Fruit fly (Drosophila melanogaster): ENCODE data around the gene Atg18b.

- TF ChIP-seq OdsH (GFP tag; optimal IDR thresholded peaks at IDR 0.05) (no peak), Eip75B (GFP tag; optimal IDR thresholded peaks at IDR 0.05) (no peak), CG8632 (GFP tag; optimal IDR thresholded peaks at IDR 0.05) (no peak), spab (GFP tag; optimal IDR thresholded peaks at IDR 0.05) (no peak), CG6854 (GFP tag; optimal IDR thresholded peaks at IDR 0.05) (no peak), lz (GFP tag; optimal IDR thresholded peaks at IDR 0.05) (no peak), vri (GFP tag; optimal IDR thresholded peaks at IDR 0.05) (no peak), CG16779 (tag; optimal IDR thresholded peaks at IDR 0.05) (no peak), fkh (GFP tag; optimal IDR thresholded peaks at IDR 0.05) (no peak), acj6 (GFP tag; optimal IDR thresholded peaks at IDR 0.05) (no peak), Gug (GFP tag; IDR thresholded peaks at IDR 0.05) (no peak)
Observed at dm6 chr2L:21247967-21248366, 27.6 kb upstream of the Atg18b start.

Data from whole organism, prepupa.